Fruit fly (Drosophila melanogaster) whole organism, adult: ENCODE results near the gene CG32772.

Source experiments
- CG11617 ChIP-seq: fragments of 200-800 bp; sonication (Bioruptor generic); optimal IDR thresholded peaks from 2 replicates; lab custom pipeline; 2017; ENCODE audit warnings: mild to moderate bottlenecking, missing biosample characterization, missing genetic modification reagents, missing genetic modification characterization
- CG1620 ChIP-seq: fragments of 200-800 bp; sonication (Bioruptor generic); optimal IDR thresholded peaks from 2 replicates; lab custom pipeline; 2016; ENCODE audit warnings: missing biosample characterization, missing genetic modification characterization
- CG33017 ChIP-seq: fragments of 200-800 bp; sonication (Bioruptor generic); optimal IDR thresholded peaks from 2 replicates; lab custom pipeline; 2018; ENCODE audit warnings: missing biosample characterization, mild to moderate bottlenecking, missing genetic modification characterization, moderate library complexity
- CG5204 ChIP-seq: fragments of 200-800 bp; sonication (Bioruptor generic); optimal IDR thresholded peaks from 2 replicates; lab custom pipeline; 2016; ENCODE audit warnings: missing biosample characterization, missing genetic modification characterization
- CG7101 ChIP-seq: fragments of 200-800 bp; sonication (Bioruptor generic); optimal IDR thresholded peaks from 2 replicates; lab custom pipeline; 2018; ENCODE audit warnings: missing biosample characterization, mild to moderate bottlenecking, missing genetic modification characterization, moderate library complexity
- Clk ChIP-seq: fragments of 200-800 bp; sonication (Bioruptor generic); optimal IDR thresholded peaks from 2 replicates; lab custom pipeline; 2017; ENCODE audit warnings: missing biosample characterization, missing genetic modification characterization
- bab1 ChIP-seq: fragments of 200-800 bp; sonication (Bioruptor generic); optimal IDR thresholded peaks from 3 replicates; lab custom pipeline; 2019; ENCODE audit warnings: missing biosample characterization, mild to moderate bottlenecking, missing genetic modification characterization, moderate library complexity
- cic ChIP-seq: fragments of 200-800 bp; sonication (Bioruptor generic); optimal IDR thresholded peaks from 2 replicates; lab custom pipeline; 2017; ENCODE audit warnings: missing biosample characterization, mild to moderate bottlenecking, missing genetic modification characterization, moderate library complexity
- ovo ChIP-seq: fragments of 200-800 bp; sonication (Bioruptor generic); optimal IDR thresholded peaks from 2 replicates; lab custom pipeline; 2016; ENCODE audit warnings: missing biosample characterization, missing genetic modification characterization
- toe ChIP-seq: fragments of 200-800 bp; sonication (Bioruptor generic); optimal IDR thresholded peaks from 2 replicates; lab custom pipeline; 2016; ENCODE audit warnings: missing biosample characterization, missing genetic modification characterization

- peak; percentile 12 for TF ChIP-seq CG11617
- no peak for TF ChIP-seq toe (GFP tag; lab: Kevin White, UChicago)
- no peak for TF ChIP-seq CG33017 (tag; lab: Kevin White, UChicago)
- no peak for TF ChIP-seq CG5204 (GFP tag; lab: Kevin White, UChicago)
- peak; percentile 79 for TF ChIP-seq bab1
- TF ChIP-seq CG7101 (tag; lab: Kevin White, UChicago) = no peak
- TF ChIP-seq cic (GFP tag; lab: Kevin White, UChicago) = no peak
- TF ChIP-seq ovo (GFP tag; lab: Kevin White, UChicago) = peak; percentile 97
- TF ChIP-seq CG1620 (GFP tag; lab: Kevin White, UChicago) = no peak
- no peak for TF ChIP-seq Clk
These were observed 47.0 kb downstream of the CG32772 start for dm6 chrX:4955788-4956442.
